Worm (Caenorhabditis elegans) whole organism, early embryonic: ENCODE data around the gene R11E3.19.

ENCODE experiments used
- B0310.2 ChIP-seq: sonication (generic microtip); optimal IDR thresholded peaks from 2 replicates; lab custom pipeline; 2016; ENCODE audit warnings: mild to moderate bottlenecking, missing genetic modification characterization, missing compliant biosample characterization
- F13C5.2 ChIP-seq: sonication (generic microtip); optimal IDR thresholded peaks from 2 replicates; lab custom pipeline; 2017; ENCODE audit warnings: mild to moderate bottlenecking, missing genetic modification characterization, inconsistent platforms, missing compliant biosample characterization
- ama-1 ChIP-seq: fragments of 150-350 bp; optimal IDR thresholded peaks from 2 replicates; lab custom pipeline; 2014
- ceh-36 ChIP-seq: sonication (generic microtip); optimal IDR thresholded peaks from 2 replicates; lab custom pipeline; 2016; ENCODE audit warnings: missing genetic modification characterization, inconsistent platforms, missing compliant biosample characterization
- ets-7 ChIP-seq: sonication (generic microtip); optimal IDR thresholded peaks from 2 replicates; lab custom pipeline; 2016; ENCODE audit warnings: missing genotype, missing genetic modification characterization, missing compliant biosample characterization
- flt-1 ChIP-seq: fragments of 200-800 bp; sonication (Bioruptor generic); IDR thresholded peaks from 2 replicates; pipeline ENCODE4 v1.3.6; 2022; ENCODE audit warnings: missing genetic modification characterization, missing compliant biosample characterization
- hmbx-1 ChIP-seq: sonication (generic microtip); optimal IDR thresholded peaks from 2 replicates; lab custom pipeline; 2016; ENCODE audit warnings: mild to moderate bottlenecking, missing genetic modification characterization, missing compliant biosample characterization
- hmg-4 ChIP-seq: fragments of 200-800 bp; sonication (Bioruptor generic); optimal IDR thresholded peaks from 2 replicates; lab custom pipeline; 2018; ENCODE audit warnings: mild to moderate bottlenecking, missing genetic modification characterization, missing compliant biosample characterization
- hnd-1 ChIP-seq: sonication (generic microtip); optimal IDR thresholded peaks from 2 replicates; lab custom pipeline; 2016; ENCODE audit warnings: missing genetic modification characterization, missing compliant biosample characterization
- scrt-1 ChIP-seq: fragments of 200-800 bp; sonication (Bioruptor generic); IDR thresholded peaks from 2 replicates; pipeline ENCODE4 v1.3.6; 2022; ENCODE audit warnings: missing genetic modification characterization, missing compliant biosample characterization
- tbx-11 ChIP-seq: fragments of 200-800 bp; sonication (Bioruptor generic); IDR thresholded peaks from 2 replicates; pipeline ENCODE4 v1.3.6; 2022; ENCODE audit warnings: missing genetic modification characterization, missing compliant biosample characterization
- tra-4 ChIP-seq: sonication (generic microtip); optimal IDR thresholded peaks from 2 replicates; lab custom pipeline; 2017; ENCODE audit warnings: missing genetic modification characterization, missing compliant biosample characterization

DNA sequence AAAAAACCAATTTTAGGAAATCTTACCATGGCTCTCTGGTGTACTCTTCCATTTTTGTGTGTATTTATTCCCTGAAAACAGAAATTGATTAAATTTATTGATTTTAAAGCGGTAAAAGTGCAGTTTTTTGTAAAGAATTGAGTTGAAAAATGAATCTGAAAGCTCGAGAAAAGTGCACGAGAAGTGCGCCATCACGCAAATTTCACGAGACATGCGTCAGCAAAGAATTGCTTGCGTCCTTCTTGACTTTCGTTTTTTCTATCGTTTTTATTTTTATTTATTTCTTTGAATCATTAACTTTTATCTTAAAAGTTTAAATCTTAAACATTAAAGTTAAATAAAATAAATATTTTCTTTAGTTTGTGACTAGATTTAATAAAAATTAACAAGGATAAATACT is 30.5 kb downstream of the R11E3.19 start, which contains the start of gene timm-17B.1:
- TF ChIP-seq tra-4 (tag; lab: Kevin White, UChicago), result no peak
- TF ChIP-seq scrt-1 (GFP tag; lab: Robert Waterston, UW), result no peak
- TF ChIP-seq ets-7 (tag; lab: Kevin White, UChicago), result no peak
- no peak for TF ChIP-seq hnd-1 (tag; lab: Kevin White, UChicago)
- TF ChIP-seq ceh-36 (tag; lab: Kevin White, UChicago), result no peak
- no peak for TF ChIP-seq flt-1 (GFP tag; lab: Robert Waterston, UW)
- TF ChIP-seq hmg-4 (GFP tag; lab: Kevin White, UChicago), result no peak
- TF ChIP-seq tbx-11 (GFP tag; lab: Robert Waterston, UW), result no peak
- no peak for TF ChIP-seq ama-1
- TF ChIP-seq B0310.2 (tag; lab: Kevin White, UChicago), result no peak
- TF ChIP-seq F13C5.2 (tag; lab: Kevin White, UChicago), result peak; percentile 34
- no peak for TF ChIP-seq hmbx-1 (tag; lab: Kevin White, UChicago)
